Worm (Caenorhabditis elegans): ENCODE results near the gene dlc-3.

The dlc-3 gene

ce11 chrIV:16482790-16483189 lies 50.8 kb downstream of the dlc-3 start (continued):
- TF ChIP-seq zag-1 (tag; optimal IDR thresholded peaks at IDR 0.05) = no peak
- TF ChIP-seq nhr-25 (tag; optimal IDR thresholded peaks at IDR 0.05; ENCODE audit: borderline replicate concordance, insufficient read depth) = no peak
- peak; percentile 0 for TF ChIP-seq aha-1 (tag)
- TF ChIP-seq hlh-30 (tag; optimal IDR thresholded peaks at IDR 0.05; ENCODE audit: insufficient read depth) = no peak
- no peak for TF ChIP-seq mxl-3 (GFP tag; optimal IDR thresholded peaks at IDR 0.05)
- TF ChIP-seq hmg-1.1 (GFP tag; IDR thresholded peaks at IDR 0.05) = no peak
- TF ChIP-seq skn-1 (tag; optimal IDR thresholded peaks at IDR 0.05) = no peak
- no peak for TF ChIP-seq zfp-2 (tag; optimal IDR thresholded peaks at IDR 0.05)
- TF ChIP-seq saeg-2 (GFP tag; IDR thresholded peaks at IDR 0.05) = no peak
- TF ChIP-seq sdz-12 (GFP tag; optimal IDR thresholded peaks at IDR 0.05) = no peak
- peak in 1 of 2 experiments; percentile 28 for TF ChIP-seq ZK546.5 (tag; optimal IDR thresholded peaks at IDR 0.05)
- TF ChIP-seq ceh-20 (GFP tag; IDR thresholded peaks at IDR 0.05) = no peak
- TF ChIP-seq nhr-77 (tag; optimal IDR thresholded peaks at IDR 0.05) = no peak
- no peak for TF ChIP-seq aly-2 (tag; optimal IDR thresholded peaks at IDR 0.05)
- no peak for TF ChIP-seq egl-43 (GFP tag; IDR thresholded peaks at IDR 0.05)
- peak; percentile 58; the same call in 1 of the 2 replicates for TF ChIP-seq php-3 (GFP tag; IDR thresholded peaks at IDR 0.05)

ce11 chrIV:16483273-16484204 lies 51.5 kb downstream of the dlc-3 start:
- TF ChIP-seq nhr-42 (GFP tag; IDR thresholded peaks at IDR 0.05) (no peak), aly-2 (tag; optimal IDR thresholded peaks at IDR 0.05) (peak; percentile 23), mes-2 (tag; optimal IDR thresholded peaks at IDR 0.05; ENCODE audit: poor library complexity, severe bottlenecking) (peak; percentile 46), ceh-20 (GFP tag; IDR thresholded peaks at IDR 0.05) (no peak), mdl-1 (tag; optimal IDR thresholded peaks at IDR 0.05) (no peak), ceh-28 (tag; optimal IDR thresholded peaks at IDR 0.05) (peak; percentile 64), lin-13 (GFP tag; optimal IDR thresholded peaks at IDR 0.05) (no peak), hmg-1.1 (GFP tag; IDR thresholded peaks at IDR 0.05) (0 out of 2 replicates have a peak, but pooled peaks have one; percentile 12), attf-4 (tag; optimal IDR thresholded peaks at IDR 0.05) (no peak), snpc-1.2 (GFP tag; IDR thresholded peaks at IDR 0.05) (0 out of 2 replicates have a peak, but pooled peaks have one; percentile 49), T20F7.1 (GFP tag; optimal IDR thresholded peaks at IDR 0.05) (no peak), lin-38 (GFP tag; IDR thresholded peaks at IDR 0.05) (0 out of 2 replicates have a peak, but pooled peaks have one; percentile 2), nhr-102 (tag; optimal IDR thresholded peaks at IDR 0.05) (no peak), hif-1 (tag; optimal IDR thresholded peaks at IDR 0.05) (peak in 1 of 2 experiments; percentile 14), lin-39 (tag; optimal IDR thresholded peaks at IDR 0.05) (no peak), nhr-41 (GFP tag; IDR thresholded peaks at IDR 0.05) (no peak), aha-1 (tag) (peak; percentile 91), nhr-25 (tag; optimal IDR thresholded peaks at IDR 0.05; ENCODE audit: borderline replicate concordance, insufficient read depth) (no peak), ctbp-1 (GFP tag; IDR thresholded peaks at IDR 0.05) (0 out of 2 replicates have a peak, but pooled peaks have one; percentile 15)

Measured in whole organism, L4 larva.